Fruit fly (Drosophila melanogaster): ENCODE data around the gene Cdc16.
A peak's percentile ranks its signal among the peaks of the same experiment; 100 is the strongest.

DNA sequence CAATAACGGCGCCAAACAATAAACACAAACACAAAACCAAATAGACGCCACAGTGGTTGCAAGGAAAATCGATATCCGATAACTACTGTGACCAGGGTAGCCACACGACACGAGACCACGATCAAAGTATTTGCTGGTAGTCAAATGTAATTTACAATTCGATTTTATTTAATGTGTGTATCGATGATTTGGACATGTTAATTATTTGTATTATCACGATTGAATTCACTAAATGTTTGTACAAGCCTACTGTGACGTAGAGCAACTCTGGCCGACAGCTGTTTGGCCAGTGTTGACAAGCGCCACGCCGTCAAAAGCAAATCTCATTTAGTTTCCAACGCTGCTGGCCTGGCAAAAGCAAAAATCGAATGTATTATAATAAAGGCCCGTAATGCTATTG is 29.7 kb upstream of the Cdc16 start, which contains the start of the genes Rad60 and EloA:
- TF ChIP-seq toe (GFP tag; optimal IDR thresholded peaks at IDR 0.05): peak; percentile 79
- peak; percentile 67 for TF ChIP-seq Mnt (GFP tag; optimal IDR thresholded peaks at IDR 0.05)
- TF ChIP-seq kay (GFP tag; ENCODE audit: borderline replicate concordance): no peak
- peak; percentile 40 for TF ChIP-seq tj (GFP tag; optimal IDR thresholded peaks at IDR 0.05)
- TF ChIP-seq cic (GFP tag; optimal IDR thresholded peaks at IDR 0.05): peak; percentile 16
- TF ChIP-seq Hr96 (GFP tag; optimal IDR thresholded peaks at IDR 0.05): peak; percentile 80
- TF ChIP-seq cnc (optimal IDR thresholded peaks at IDR 0.05): no peak
- TF ChIP-seq ovo (GFP tag; optimal IDR thresholded peaks at IDR 0.05): peak; percentile 43
- TF ChIP-seq Clk (GFP tag; optimal IDR thresholded peaks at IDR 0.05): peak; percentile 56
